Fruit fly (Drosophila melanogaster): Measurements from ENCODE around the gene RpL28.

The RpL28 gene

DNA sequence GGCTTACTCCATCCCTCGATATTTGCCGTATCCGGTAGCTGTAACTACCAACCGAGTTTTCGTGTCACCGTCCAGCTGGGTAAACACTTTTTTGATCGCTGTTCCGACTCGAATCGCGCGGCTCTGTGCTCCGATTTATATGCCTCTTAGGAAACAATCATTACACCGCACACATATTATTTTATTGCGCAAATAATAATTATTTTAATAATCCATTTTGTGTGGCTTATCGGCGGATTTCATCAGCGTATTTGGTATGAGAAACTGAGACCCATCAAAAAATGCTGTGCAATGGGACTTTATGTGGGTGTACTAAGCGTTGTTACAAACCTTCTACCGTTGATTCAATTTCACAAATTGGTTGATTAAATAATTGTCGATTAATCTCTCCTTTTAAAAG lies 19.7 kb downstream of the RpL28 start, which contains the start of gene CG32271:
Gene CG32271, minus strand, starts transcription at position 101 of the 400 bp plus-strand sequence.
- TF ChIP-seq CG10669 (GFP tag; optimal IDR thresholded peaks at IDR 0.05) (no peak), CG16779 (tag; optimal IDR thresholded peaks at IDR 0.05) (no peak), cyc (GFP tag; optimal IDR thresholded peaks at IDR 0.05) (no peak)

DNA sequence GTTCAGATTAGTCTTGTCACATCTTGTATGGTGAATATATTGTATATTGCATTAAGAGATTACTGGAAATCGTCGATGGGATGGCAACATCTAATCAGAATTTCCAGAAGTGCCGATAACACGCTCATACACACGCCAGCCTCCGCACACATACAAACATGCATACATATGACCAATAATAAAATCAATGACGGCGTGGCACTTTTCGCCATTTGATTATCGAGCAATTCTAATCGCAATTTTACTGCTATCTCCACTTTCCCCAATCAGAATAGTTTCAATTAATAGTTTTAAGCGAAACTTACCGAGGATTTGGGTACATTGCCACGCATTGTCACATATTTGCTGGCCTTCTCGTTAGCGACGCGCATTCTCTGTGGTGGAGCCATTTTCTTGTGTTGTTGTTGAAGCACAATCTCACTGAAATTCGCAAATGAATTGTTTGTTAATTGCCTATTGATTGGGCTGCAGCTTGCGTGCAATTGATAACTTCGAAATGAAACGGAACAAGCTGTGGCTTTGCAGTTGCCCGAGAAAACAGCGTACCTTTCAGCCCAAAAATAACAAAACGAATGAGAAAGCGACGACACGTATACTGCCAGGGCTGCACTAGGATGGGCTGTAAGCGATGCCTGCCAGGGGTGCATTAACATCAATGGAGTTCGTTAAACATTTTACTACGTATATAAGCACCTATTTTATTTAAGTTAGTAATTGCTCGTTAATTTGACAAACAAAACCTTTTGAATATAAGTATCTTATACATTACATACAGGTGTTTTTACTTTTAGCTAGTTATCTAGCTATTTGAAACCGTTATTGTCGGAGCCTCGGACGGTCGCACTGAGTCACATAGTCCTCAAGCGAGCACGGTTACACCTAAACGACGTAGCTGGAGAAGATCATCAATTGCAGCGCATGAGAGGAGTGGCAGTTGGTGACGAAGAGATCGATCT lies 24.0 kb downstream of the RpL28 start, which contains the start of the genes CG32276 and gry:
Gene CG32276, minus strand, starts transcription at position 601 of the 956 bp plus-strand sequence.
Gene gry, plus strand, starts transcription at position 644 of the 956 bp plus-strand sequence.
- no peak for TF ChIP-seq OdsH (GFP tag; optimal IDR thresholded peaks at IDR 0.05)
- TF ChIP-seq CG6808 (GFP tag; optimal IDR thresholded peaks at IDR 0.05) = no peak
- TF ChIP-seq Met (GFP tag; optimal IDR thresholded peaks at IDR 0.05) = no peak
- TF ChIP-seq Smox (GFP tag; optimal IDR thresholded peaks at IDR 0.05) = no peak
- TF ChIP-seq CG16779 (tag; optimal IDR thresholded peaks at IDR 0.05) = peak; percentile 34
- TF ChIP-seq eg (GFP tag; IDR thresholded peaks at IDR 0.05) = peak; percentile 72
- TF ChIP-seq svp (GFP tag) = peak; percentile 86
- TF ChIP-seq pdm3 (GFP tag; optimal IDR thresholded peaks at IDR 0.05) = no peak
- no peak for TF ChIP-seq CG32006 (GFP tag; optimal IDR thresholded peaks at IDR 0.05)
- peak; percentile 78 for TF ChIP-seq CG6792 (GFP tag; optimal IDR thresholded peaks at IDR 0.05)
- TF ChIP-seq CG11762 (GFP tag; optimal IDR thresholded peaks at IDR 0.05; ENCODE audit: insufficient read depth) = peak; percentile 64
- no peak for TF ChIP-seq dac (GFP tag; optimal IDR thresholded peaks at IDR 0.05)
- TF ChIP-seq CG6276 (GFP tag; optimal IDR thresholded peaks at IDR 0.05) = no peak
- TF ChIP-seq CG8319 (GFP tag; optimal IDR thresholded peaks at IDR 0.05) = peak; percentile 57
- TF ChIP-seq vri (GFP tag; optimal IDR thresholded peaks at IDR 0.05) = no peak
- TF ChIP-seq CG11902 (GFP tag; optimal IDR thresholded peaks at IDR 0.05) = peak; percentile 63
- TF ChIP-seq spab (GFP tag; optimal IDR thresholded peaks at IDR 0.05) = no peak
- TF ChIP-seq CG6854 (GFP tag; optimal IDR thresholded peaks at IDR 0.05) = peak; percentile 71
- TF ChIP-seq CG11294 (GFP tag; IDR thresholded peaks at IDR 0.05) = peak; percentile 22; the same call in 1 of the 2 replicates
- no peak for TF ChIP-seq Hr4 (GFP tag; optimal IDR thresholded peaks at IDR 0.05)
- peak; percentile 51 for TF ChIP-seq Sox15 (GFP tag; optimal IDR thresholded peaks at IDR 0.05)
- TF ChIP-seq Ets21C (GFP tag; optimal IDR thresholded peaks at IDR 0.05) = peak; percentile 77
- peak; percentile 78 for TF ChIP-seq Eip93F (GFP tag; optimal IDR thresholded peaks at IDR 0.05)
- peak; percentile 20 for TF ChIP-seq fkh (GFP tag; optimal IDR thresholded peaks at IDR 0.05)
- TF ChIP-seq Gug (GFP tag; IDR thresholded peaks at IDR 0.05) = 0 out of 2 replicates have a peak, but pooled peaks have one; percentile 27
- peak; percentile 38 for TF ChIP-seq Blimp-1 (GFP tag; optimal IDR thresholded peaks at IDR 0.05)
- peak; percentile 3 for TF ChIP-seq fd85E (GFP tag; optimal IDR thresholded peaks at IDR 0.05)
- peak; percentile 65 for TF ChIP-seq CG6163 (GFP tag; IDR thresholded peaks at IDR 0.05)
- TF ChIP-seq ss (GFP tag; optimal IDR thresholded peaks at IDR 0.05) = no peak
- no peak for TF ChIP-seq CG7368 (GFP tag; optimal IDR thresholded peaks at IDR 0.05)
- peak; percentile 81 for TF ChIP-seq cyc (GFP tag; optimal IDR thresholded peaks at IDR 0.05)
- peak; percentile 73 for TF ChIP-seq acj6 (GFP tag; optimal IDR thresholded peaks at IDR 0.05)
- peak; percentile 11 for TF ChIP-seq fd59A (GFP tag; optimal IDR thresholded peaks at IDR 0.05)
- no peak for TF ChIP-seq CG4318 (GFP tag; optimal IDR thresholded peaks at IDR 0.05)
- peak; percentile 85 for TF ChIP-seq lz (GFP tag; optimal IDR thresholded peaks at IDR 0.05)
- TF ChIP-seq Hr38 (GFP tag; optimal IDR thresholded peaks at IDR 0.05) = peak; percentile 0
- TF ChIP-seq Hr39 (GFP tag; optimal IDR thresholded peaks at IDR 0.05) = peak; percentile 80
- TF ChIP-seq CG9139 (GFP tag; optimal IDR thresholded peaks at IDR 0.05) = no peak
- no peak for TF ChIP-seq Eip78C (GFP tag)
- no peak for TF ChIP-seq salr (GFP tag; optimal IDR thresholded peaks at IDR 0.05)
- TF ChIP-seq CG1621 (tag; optimal IDR thresholded peaks at IDR 0.05) = peak; percentile 48
- TF ChIP-seq CG3919 (GFP tag; optimal IDR thresholded peaks at IDR 0.05) = peak; percentile 84
- TF ChIP-seq CG8632 (GFP tag; optimal IDR thresholded peaks at IDR 0.05) = no peak
- TF ChIP-seq CG31627 (GFP tag; optimal IDR thresholded peaks at IDR 0.05) = peak; percentile 78
- TF ChIP-seq Ets96B (tag; optimal IDR thresholded peaks at IDR 0.05) = no peak
- TF ChIP-seq CG3032 (tag; optimal IDR thresholded peaks at IDR 0.05) = peak; percentile 75
